Worm (Caenorhabditis elegans) whole organism, midembryonic: ENCODE results near the gene M28.9.

Experiments
- T22C8.4 ChIP-seq: fragments of 200-800 bp; sonication (Bioruptor generic); IDR thresholded peaks from 2 replicates; pipeline ENCODE4 v1.3.6; 2022; ENCODE audit warnings: missing genetic modification characterization, missing compliant biosample characterization
- cog-1 ChIP-seq: sonication (generic microtip); optimal IDR thresholded peaks from 2 replicates; lab custom pipeline; 2016; ENCODE audit warnings: missing genetic modification characterization, missing compliant biosample characterization
- flt-1 ChIP-seq: fragments of 200-800 bp; sonication (Bioruptor generic); IDR thresholded peaks from 2 replicates; pipeline ENCODE4 v1.3.6; 2022; ENCODE audit warnings: missing genetic modification characterization, missing compliant biosample characterization
- klf-2 ChIP-seq: fragments of 200-800 bp; sonication (Bioruptor generic); conservative IDR thresholded peaks from 2 replicates; pipeline ENCODE4 v1.3.6; 2022; ENCODE audit warnings: missing genetic modification reagents, missing genetic modification characterization, missing compliant biosample characterization
- med-1 ChIP-seq: sonication (generic microtip); optimal IDR thresholded peaks from 2 replicates; lab custom pipeline; 2017; ENCODE audit warnings: missing genetic modification characterization, mild to moderate bottlenecking, missing compliant biosample characterization, antibody characterized with exemption, missing genetic modification reagents; ENCODE audit not compliant: insufficient read depth
- ref-1 ChIP-seq: fragments of 200-800 bp; sonication (Bioruptor generic); conservative IDR thresholded peaks from 2 replicates; pipeline ENCODE4 v1.3.6; 2022; ENCODE audit warnings: missing genetic modification reagents, missing genetic modification characterization, missing compliant biosample characterization
- tab-1 ChIP-seq: fragments of 200-800 bp; sonication (Bioruptor generic); IDR thresholded peaks from 2 replicates; pipeline ENCODE4 v1.3.6; 2022; ENCODE audit warnings: missing genetic modification characterization, missing compliant biosample characterization
- ztf-23 ChIP-seq: fragments of 200-800 bp; sonication (Bioruptor generic); IDR thresholded peaks from 2 replicates; pipeline ENCODE4 v1.3.6; 2022; ENCODE audit warnings: missing genetic modification reagents, missing genetic modification characterization, missing compliant biosample characterization
- ztf-29 ChIP-seq: fragments of 200-800 bp; sonication (Bioruptor generic); IDR thresholded peaks from 2 replicates; pipeline ENCODE4 v1.3.6; 2022; ENCODE audit warnings: missing genetic modification reagents, missing genetic modification characterization, missing compliant biosample characterization

DNA sequence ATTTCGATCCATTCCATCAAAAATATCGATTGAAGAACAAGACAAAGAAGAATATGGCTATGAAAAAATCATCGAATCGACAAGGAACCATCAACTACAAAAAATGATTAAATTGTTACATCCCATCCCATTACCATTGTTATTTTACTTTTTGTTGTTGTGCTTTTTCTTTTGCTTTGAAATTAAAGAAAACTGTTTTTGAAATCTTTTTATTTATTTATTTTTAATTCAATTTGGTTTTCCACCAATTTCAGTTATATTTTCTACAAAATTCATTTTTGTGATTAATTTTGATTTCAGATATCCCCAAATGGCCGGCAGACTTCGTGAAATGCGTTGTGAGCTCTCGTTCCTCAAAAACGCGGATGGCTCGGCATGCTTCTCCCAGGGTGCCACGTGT is 46.8 kb upstream of the M28.9 start, which contains the start of gene crn-5:
- TF ChIP-seq klf-2 (GFP tag; lab: Robert Waterston, UW) (no peak), tab-1 (GFP tag; lab: Robert Waterston, UW) (no peak), T22C8.4 (GFP tag; lab: Robert Waterston, UW) (no peak), ztf-29 (GFP tag; lab: Robert Waterston, UW) (no peak), ref-1 (GFP tag; lab: Robert Waterston, UW) (no peak), ztf-23 (GFP tag; lab: Robert Waterston, UW) (no peak), flt-1 (GFP tag; lab: Robert Waterston, UW) (no peak), med-1 (GFP tag; lab: Kevin White, UChicago) (no peak), cog-1 (tag; lab: Kevin White, UChicago) (no peak)
